Worm (Caenorhabditis elegans) whole organism, young adult: ENCODE results near the gene K08F8.15.

Experiments used
- B0019.2 ChIP-seq: fragments of 200-800 bp; sonication (Bioruptor generic); conservative IDR thresholded peaks from 2 replicates; pipeline ENCODE4 v1.3.6; 2022; ENCODE audit warnings: missing genetic modification reagents, missing genetic modification characterization, missing compliant biosample characterization
- B0035.1 ChIP-seq: sonication (generic microtip); optimal IDR thresholded peaks from 2 replicates; lab custom pipeline; 2016; ENCODE audit warnings: missing genetic modification characterization, mild to moderate bottlenecking, missing compliant biosample characterization, missing genotype, missing genetic modification reagents
- B0336.3 ChIP-seq: fragments of 200-800 bp; sonication (Bioruptor generic); IDR thresholded peaks from 2 replicates; pipeline ENCODE4 v1.3.6; 2022; ENCODE audit warnings: missing genetic modification characterization, missing compliant biosample characterization
- F22D6.2 ChIP-seq: sonication (generic microtip); optimal IDR thresholded peaks from 2 replicates; lab custom pipeline; 2016; ENCODE audit warnings: mild to moderate bottlenecking, missing genetic modification characterization, missing compliant biosample characterization
- F37B4.10 ChIP-seq: fragments of 200-800 bp; sonication (Bioruptor generic); IDR thresholded peaks from 2 replicates; pipeline ENCODE4 v1.3.6; 2022; ENCODE audit warnings: missing genetic modification characterization, missing compliant biosample characterization
- K11D2.4 ChIP-seq: fragments of 200-800 bp; sonication (Bioruptor generic); IDR thresholded peaks from 2 replicates; pipeline ENCODE4 v1.3.6; 2022; ENCODE audit warnings: missing genetic modification reagents, missing genetic modification characterization, missing compliant biosample characterization
- Y53F4B.3 ChIP-seq: fragments of 200-800 bp; sonication (Bioruptor generic); IDR thresholded peaks from 2 replicates; pipeline ENCODE4 v1.3.6; 2022; ENCODE audit warnings: missing genetic modification reagents, missing genetic modification characterization, missing compliant biosample characterization
- Y53G8AR.9 ChIP-seq: fragments of 200-800 bp; sonication (Bioruptor generic); conservative IDR thresholded peaks from 2 replicates; pipeline ENCODE4 v1.3.6; 2022; ENCODE audit warnings: missing genetic modification reagents, missing genetic modification characterization, missing compliant biosample characterization
- Y67H2A.10 ChIP-seq: fragments of 200-800 bp; sonication (Bioruptor generic); conservative IDR thresholded peaks from 2 replicates; pipeline ENCODE4 v1.3.6; 2022; ENCODE audit warnings: missing genetic modification reagents, missing genetic modification characterization, missing compliant biosample characterization
- ZK185.1 ChIP-seq: sonication (generic microtip); optimal IDR thresholded peaks from 2 replicates; lab custom pipeline; 2016; ENCODE audit warnings: mild to moderate bottlenecking, missing genetic modification characterization, missing compliant biosample characterization; ENCODE audit not compliant: poor library complexity, severe bottlenecking
- aptf-3 ChIP-seq: fragments of 200-800 bp; sonication (Bioruptor generic); IDR thresholded peaks from 2 replicates; pipeline ENCODE4 v1.3.6; 2022; ENCODE audit warnings: missing genetic modification characterization, missing compliant biosample characterization
- cebp-2 ChIP-seq: fragments of 200-800 bp; sonication (Bioruptor generic); IDR thresholded peaks from 2 replicates; pipeline ENCODE4 v1.3.6; 2022; ENCODE audit warnings: missing genetic modification characterization, missing compliant biosample characterization
- ceh-100 ChIP-seq: fragments of 200-800 bp; sonication (Bioruptor generic); IDR thresholded peaks from 2 replicates; pipeline ENCODE4 v1.3.6; 2022; ENCODE audit warnings: missing genetic modification reagents, missing genetic modification characterization, missing compliant biosample characterization
- ceh-40 ChIP-seq: fragments of 200-800 bp; sonication (Bioruptor generic); IDR thresholded peaks from 2 replicates; pipeline ENCODE4 v1.3.6; 2022; ENCODE audit warnings: missing genetic modification characterization, missing compliant biosample characterization
- ceh-58 ChIP-seq: fragments of 200-800 bp; sonication (Bioruptor generic); IDR thresholded peaks from 2 replicates; pipeline ENCODE4 v1.3.6; 2022; ENCODE audit warnings: missing genetic modification characterization, missing compliant biosample characterization
- ceh-79 ChIP-seq: sonication (generic microtip); optimal IDR thresholded peaks from 2 replicates; lab custom pipeline; 2017; ENCODE audit warnings: mild to moderate bottlenecking, missing genetic modification characterization, missing compliant biosample characterization
- ceh-91 ChIP-seq: fragments of 200-800 bp; sonication (Bioruptor generic); IDR thresholded peaks from 2 replicates; pipeline ENCODE4 v1.3.6; 2022; ENCODE audit warnings: missing genetic modification reagents, missing genetic modification characterization, missing compliant biosample characterization
- efl-1 ChIP-seq: fragments of 150-350 bp; optimal IDR thresholded peaks from 2 replicates; lab custom pipeline; 2014; ENCODE audit warnings: missing biosample characterization, missing genetic modification reagents, missing genetic modification characterization
- ets-4 ChIP-seq: fragments of 200-800 bp; sonication (Bioruptor generic); optimal IDR thresholded peaks from 2 replicates; lab custom pipeline; 2018; ENCODE audit warnings: mild to moderate bottlenecking, missing genetic modification characterization, missing compliant biosample characterization
- hlh-26 ChIP-seq: fragments of 200-800 bp; sonication (Bioruptor generic); conservative IDR thresholded peaks from 2 replicates; pipeline ENCODE4 v1.3.6; 2022; ENCODE audit warnings: missing genetic modification reagents, missing genetic modification characterization, missing compliant biosample characterization
- hmg-1.2 ChIP-seq: fragments of 200-800 bp; sonication (Bioruptor generic); IDR thresholded peaks from 2 replicates; pipeline ENCODE4 v1.3.6; 2022; ENCODE audit warnings: missing genetic modification reagents, missing genetic modification characterization, missing compliant biosample characterization
- hsf-1 ChIP-seq: fragments of 200-800 bp; sonication (Bioruptor generic); IDR thresholded peaks from 2 replicates; pipeline ENCODE4 v1.3.6; 2022; ENCODE audit warnings: missing genetic modification reagents, missing genetic modification characterization, missing compliant biosample characterization
- lin-35 ChIP-seq, 3 experiments: fragments of 150-350 bp in 2 of 3; sonication (generic microtip) in 1 of 3; optimal IDR thresholded peaks; 2 replicates each; lab custom pipeline; 2014 to 2018; ENCODE audit warnings: missing biosample characterization in 3 of 3, missing genetic modification characterization in 3 of 3, missing genetic modification reagents in 3 of 3
- lin-40 ChIP-seq: sonication (generic microtip); optimal IDR thresholded peaks from 2 replicates; lab custom pipeline; 2016; ENCODE audit warnings: missing genetic modification characterization, mild to moderate bottlenecking, missing compliant biosample characterization, missing genotype, missing genetic modification reagents
- lir-1 ChIP-seq: fragments of 200-800 bp; sonication (Bioruptor generic); conservative IDR thresholded peaks from 2 replicates; pipeline ENCODE4 v1.3.6; 2022; ENCODE audit warnings: missing genetic modification reagents, missing genetic modification characterization, missing compliant biosample characterization
- madf-10 ChIP-seq: sonication (generic microtip); optimal IDR thresholded peaks from 2 replicates; lab custom pipeline; 2016; ENCODE audit warnings: mild to moderate bottlenecking, missing genetic modification characterization, missing compliant biosample characterization
- madf-6 ChIP-seq: fragments of 200-800 bp; sonication (Bioruptor generic); IDR thresholded peaks from 2 replicates; pipeline ENCODE4 v1.3.6; 2022; ENCODE audit warnings: missing genetic modification reagents, missing genetic modification characterization, missing compliant biosample characterization
- mcd-1 ChIP-seq: fragments of 200-800 bp; sonication (Bioruptor generic); IDR thresholded peaks from 2 replicates; pipeline ENCODE4 v1.3.6; 2022; ENCODE audit warnings: missing genetic modification reagents, missing genetic modification characterization, missing compliant biosample characterization
- nfya-1 ChIP-seq: sonication (generic microtip); optimal IDR thresholded peaks from 2 replicates; lab custom pipeline; 2017; ENCODE audit warnings: antibody characterized with exemption, missing compliant biosample characterization, missing genetic modification characterization, borderline replicate concordance; ENCODE audit not compliant: insufficient read depth
- nfyb-1 ChIP-seq: fragments of 200-800 bp; sonication (Bioruptor generic); IDR thresholded peaks from 2 replicates; pipeline ENCODE4 v1.3.6; 2022; ENCODE audit warnings: missing genetic modification reagents, missing genetic modification characterization, missing compliant biosample characterization
- nhr-80 ChIP-seq: sonication (generic microtip); optimal IDR thresholded peaks from 2 replicates; lab custom pipeline; 2016; ENCODE audit warnings: missing genetic modification characterization, missing compliant biosample characterization
- pbrm-1 ChIP-seq: fragments of 200-800 bp; sonication (Bioruptor generic); IDR thresholded peaks from 2 replicates; pipeline ENCODE4 v1.3.6; 2022; ENCODE audit warnings: missing genetic modification reagents, missing genetic modification characterization, missing compliant biosample characterization
- rcor-1 ChIP-seq: fragments of 200-800 bp; sonication (Bioruptor generic); IDR thresholded peaks from 2 replicates; pipeline ENCODE4 v1.3.6; 2022; ENCODE audit warnings: missing genetic modification reagents, missing genetic modification characterization, missing compliant biosample characterization
- repo-1 ChIP-seq: sonication (generic microtip); optimal IDR thresholded peaks from 2 replicates; lab custom pipeline; 2017; ENCODE audit warnings: mild to moderate bottlenecking, missing genetic modification characterization, missing compliant biosample characterization
- snpc-1.3 ChIP-seq: sonication (generic microtip); optimal IDR thresholded peaks from 2 replicates; lab custom pipeline; 2017; ENCODE audit warnings: missing genetic modification characterization, mild to moderate bottlenecking, missing compliant biosample characterization, antibody characterized with exemption, moderate library complexity, missing genotype, missing genetic modification reagents; ENCODE audit not compliant: insufficient read depth
- somi-1 ChIP-seq: fragments of 200-800 bp; sonication (Bioruptor generic); optimal IDR thresholded peaks from 2 replicates; lab custom pipeline; 2018; ENCODE audit warnings: mild to moderate bottlenecking, missing genetic modification characterization, missing compliant biosample characterization
- tlf-1 ChIP-seq: fragments of 200-800 bp; sonication (Bioruptor generic); optimal IDR thresholded peaks from 2 replicates; lab custom pipeline; 2018; ENCODE audit warnings: mild to moderate bottlenecking, missing genetic modification characterization, missing compliant biosample characterization
- ztf-18 ChIP-seq: sonication (generic microtip); optimal IDR thresholded peaks from 2 replicates; lab custom pipeline; 2016; ENCODE audit warnings: missing genotype, mild to moderate bottlenecking, missing genetic modification characterization, missing compliant biosample characterization
- ztf-22 ChIP-seq: fragments of 200-800 bp; sonication (Bioruptor generic); optimal IDR thresholded peaks from 2 replicates; lab custom pipeline; 2018; ENCODE audit warnings: mild to moderate bottlenecking, missing genetic modification characterization, moderate library complexity, missing compliant biosample characterization
- ztf-26 ChIP-seq: sonication (generic microtip); optimal IDR thresholded peaks from 2 replicates; lab custom pipeline; 2017; ENCODE audit warnings: missing genetic modification characterization, missing compliant biosample characterization
- ztf-28 ChIP-seq: fragments of 200-800 bp; sonication (Bioruptor generic); IDR thresholded peaks from 2 replicates; pipeline ENCODE4 v1.3.6; 2022; ENCODE audit warnings: missing genetic modification reagents, missing genetic modification characterization, missing compliant biosample characterization

The K08F8.15 gene

ce11 chrII:8747246-8747938, 19.2 kb upstream of the K08F8.15 start (continued):
- TF ChIP-seq F37B4.10 (GFP tag; lab: Robert Waterston, UW) (0 out of 2 replicates have a peak, but pooled peaks have one; percentile 80), ceh-91 (GFP tag; lab: Robert Waterston, UW) (no peak), ceh-58 (GFP tag; lab: Robert Waterston, UW) (peak; percentile 36; the same call in 1 of the 2 replicates), madf-10 (tag; lab: Kevin White, UChicago) (peak; percentile 60), B0336.3 (peak; percentile 88), pbrm-1 (GFP tag; lab: Robert Waterston, UW) (peak; percentile 66; the same call in 1 of the 2 replicates), ZK185.1 (peak; percentile 4), tlf-1 (peak; percentile 90), rcor-1 (0 out of 2 replicates have a peak, but pooled peaks have one; percentile 9), somi-1 (GFP tag; lab: Kevin White, UChicago) (peak; percentile 82), mcd-1 (GFP tag; lab: Robert Waterston, UW) (peak; percentile 35; the same call in 1 of the 2 replicates), cebp-2 (GFP tag; lab: Robert Waterston, UW) (0 out of 2 replicates have a peak, but pooled peaks have one; percentile 23), F22D6.2 (tag; lab: Kevin White, UChicago) (peak; percentile 34), hmg-1.2 (GFP tag; lab: Robert Waterston, UW) (peak; percentile 4; the same call in 1 of the 2 replicates), ztf-22 (GFP tag; lab: Kevin White, UChicago) (peak; percentile 62), nfyb-1 (peak; percentile 78), Y67H2A.10 (GFP tag; lab: Robert Waterston, UW) (no peak), ceh-40 (GFP tag; lab: Robert Waterston, UW) (peak; percentile 55; the same call in 1 of the 2 replicates), B0019.2 (GFP tag; lab: Robert Waterston, UW) (no peak), ztf-28 (GFP tag; lab: Robert Waterston, UW) (no peak), lir-1 (GFP tag; lab: Robert Waterston, UW) (peak; percentile 5; the same call in 1 of the 2 replicates), ceh-100 (peak; percentile 20; the same call in 1 of the 2 replicates), Y53G8AR.9 (peak; percentile 93), nhr-80 (tag; lab: Kevin White, UChicago) (peak; percentile 59), B0035.1 (peak; percentile 62), hlh-26 (GFP tag; lab: Robert Waterston, UW) (0 out of 2 replicates have a peak, but pooled peaks have one; percentile 18), hsf-1 (GFP tag; lab: Robert Waterston, UW) (no peak), nfya-1 (tag; lab: Kevin White, UChicago) (no peak), snpc-1.3 (peak; percentile 55), Y53F4B.3 (GFP tag; lab: Robert Waterston, UW) (0 out of 2 replicates have a peak, but pooled peaks have one; percentile 25), aptf-3 (GFP tag; lab: Robert Waterston, UW) (peak; percentile 63), efl-1 (GFP tag; lab: Kevin White, UChicago) (peak; percentile 8), ets-4 (GFP tag; lab: Kevin White, UChicago) (no peak), ceh-79 (tag; lab: Kevin White, UChicago) (peak; percentile 69), repo-1 (tag; lab: Kevin White, UChicago) (peak; percentile 98), ztf-26 (tag; lab: Kevin White, UChicago) (no peak), K11D2.4 (GFP tag; lab: Robert Waterston, UW) (peak; percentile 78), lin-35 (GFP tag; optimal IDR thresholded peaks at IDR 0.05; lab: Kevin White, UChicago) (peak in 1 of 3 experiments; percentile 55), madf-6 (peak; percentile 32; the same call in 1 of the 2 replicates), lin-40 (tag; lab: Kevin White, UChicago) (peak; percentile 68), ztf-18 (tag; lab: Kevin White, UChicago) (peak; percentile 7)
